Fruit fly (Drosophila melanogaster) whole organism, embryonic: Measurements from ENCODE around the gene CG9928.

Experiments used
- Awh ChIP-seq: fragments of 200-800 bp; sonication (Bioruptor generic); IDR thresholded peaks from 2 replicates; pipeline ENCODE4, ENCODE4 v1.3.6; 2022; ENCODE audit warnings: missing biosample characterization, missing genetic modification characterization
- Blimp-1 ChIP-seq: fragments of 200-800 bp; sonication (Bioruptor generic); optimal IDR thresholded peaks from 3 replicates; lab custom pipeline; 2018; ENCODE audit warnings: missing biosample characterization, missing genetic modification characterization, mild to moderate bottlenecking, moderate library complexity, missing genetic modification reagents
- CG10147 ChIP-seq: fragments of 200-800 bp; sonication (Bioruptor generic); optimal IDR thresholded peaks from 2 replicates; lab custom pipeline; 2019; ENCODE audit warnings: missing biosample characterization, mild to moderate bottlenecking, missing genetic modification characterization, moderate library complexity
- CG10366 ChIP-seq: fragments of 200-800 bp; sonication (Bioruptor generic); IDR thresholded peaks from 2 replicates; pipeline ENCODE4 v1.3.6; 2022; ENCODE audit warnings: missing biosample characterization, missing genetic modification characterization
- CG11560 ChIP-seq: fragments of 200-800 bp; sonication (Bioruptor generic); IDR thresholded peaks from 3 replicates; pipeline ENCODE4 v1.3.6; 2022; ENCODE audit warnings: missing biosample characterization, missing genetic modification characterization
- CG17829 ChIP-seq: fragments of 200-800 bp; optimal IDR thresholded peaks from 2 replicates; lab custom pipeline; 2019; ENCODE audit warnings: missing biosample characterization, mild to moderate bottlenecking, missing genetic modification characterization, moderate library complexity
- CG30020 ChIP-seq: fragments of 200-800 bp; optimal IDR thresholded peaks from 2 replicates; lab custom pipeline; 2019; ENCODE audit warnings: missing biosample characterization, mild to moderate bottlenecking, missing genetic modification characterization, moderate library complexity
- CG3065 ChIP-seq: fragments of 200-800 bp; sonication (Bioruptor generic); optimal IDR thresholded peaks from 2 replicates; lab custom pipeline; 2016; ENCODE audit warnings: missing biosample characterization, missing genetic modification characterization
- CG32772 ChIP-seq: fragments of 200-800 bp; sonication (Bioruptor generic); IDR thresholded peaks from 2 replicates; pipeline ENCODE4 v1.3.6; 2022; ENCODE audit warnings: missing biosample characterization, missing genetic modification characterization
- CG34224 ChIP-seq: fragments of 200-800 bp; sonication (Bioruptor generic); IDR thresholded peaks from 3 replicates; pipeline ENCODE4 v1.3.6; 2022; ENCODE audit warnings: missing biosample characterization, missing genetic modification characterization; ENCODE audit not compliant: partially characterized antibody
- CG4820 ChIP-seq: fragments of 200-800 bp; sonication (Bioruptor generic); optimal IDR thresholded peaks from 3 replicates; lab custom pipeline; 2016; ENCODE audit warnings: missing biosample characterization, missing genetic modification characterization
- CG6791 ChIP-seq: fragments of 200-800 bp; sonication (Bioruptor generic); IDR thresholded peaks from 3 replicates; pipeline ENCODE4 v1.3.6; 2022; ENCODE audit warnings: missing biosample characterization, missing genetic modification characterization; ENCODE audit not compliant: partially characterized antibody
- CG7271 ChIP-seq: fragments of 200-800 bp; sonication (Bioruptor generic); optimal IDR thresholded peaks from 2 replicates; lab custom pipeline; 2018; ENCODE audit warnings: missing biosample characterization, mild to moderate bottlenecking, missing genetic modification characterization, moderate library complexity
- CHES-1-like ChIP-seq: fragments of 200-800 bp; sonication (Bioruptor generic); optimal IDR thresholded peaks from 2 replicates; lab custom pipeline; 2016; ENCODE audit warnings: missing biosample characterization, missing genetic modification characterization
- GATAe ChIP-seq: fragments of 200-800 bp; sonication (Bioruptor generic); conservative IDR thresholded peaks from 2 replicates; pipeline ENCODE4 v1.3.6; 2022; ENCODE audit warnings: missing biosample characterization, missing genetic modification characterization
- Gsc ChIP-seq: fragments of 200-800 bp; sonication (Bioruptor generic); IDR thresholded peaks from 2 replicates; pipeline ENCODE4 v1.3.6; 2022; ENCODE audit warnings: missing biosample characterization, missing genetic modification characterization
- H15 ChIP-seq: fragments of 200-800 bp; sonication (Bioruptor generic); IDR thresholded peaks from 3 replicates; pipeline ENCODE4 v1.3.6; 2022; ENCODE audit warnings: missing biosample characterization, missing genetic modification characterization
- HLH3B ChIP-seq: fragments of 200-800 bp; sonication (Bioruptor generic); IDR thresholded peaks from 2 replicates; pipeline ENCODE4 v1.3.6; 2022; ENCODE audit warnings: missing biosample characterization, missing genetic modification characterization
- Hand ChIP-seq: fragments of 200-800 bp; sonication (Bioruptor generic); optimal IDR thresholded peaks from 2 replicates; lab custom pipeline; 2017; ENCODE audit warnings: mild to moderate bottlenecking, missing biosample characterization, missing genetic modification reagents, missing genetic modification characterization
- Meics ChIP-seq: fragments of 200-800 bp; sonication (Bioruptor generic); optimal IDR thresholded peaks from 2 replicates; lab custom pipeline; 2017; ENCODE audit warnings: missing biosample characterization, mild to moderate bottlenecking, missing genetic modification characterization
- Nf-YB ChIP-seq: fragments of 200-800 bp; sonication (Bioruptor generic); optimal IDR thresholded peaks from 3 replicates; lab custom pipeline; 2019; ENCODE audit warnings: missing biosample characterization, mild to moderate bottlenecking, missing genetic modification characterization, moderate library complexity
- Sox102F ChIP-seq: fragments of 200-800 bp; sonication (Bioruptor generic); optimal IDR thresholded peaks from 2 replicates; lab custom pipeline; 2018; ENCODE audit warnings: missing biosample characterization, mild to moderate bottlenecking, missing genetic modification characterization, moderate library complexity
- Stat92E ChIP-seq, 3 experiments: fragments of >200 bp in 2 of 3; fragments of 200-800 bp in 1 of 3; sonication (Bioruptor generic) in 1 of 3; optimal IDR thresholded peaks; 2 replicates each; lab custom pipeline; 2017 to 2019; ENCODE audit warnings: missing biosample characterization in 3 of 3, missing genetic modification characterization in 3 of 3, mild to moderate bottlenecking in 1 of 3, moderate library complexity in 1 of 3
- TFAM ChIP-seq: fragments of 200-800 bp; sonication (Bioruptor generic); optimal IDR thresholded peaks from 2 replicates; lab custom pipeline; 2017; ENCODE audit warnings: missing biosample characterization, missing genetic modification characterization, inconsistent platforms
- Vsx1 ChIP-seq: fragments of 200-800 bp; sonication (Bioruptor generic); optimal IDR thresholded peaks from 2 replicates; lab custom pipeline; 2017; ENCODE audit warnings: missing biosample characterization, mild to moderate bottlenecking, missing genetic modification characterization, missing genetic modification reagents
- ash1 ChIP-seq: fragments of 200-800 bp; sonication (Bioruptor generic); optimal IDR thresholded peaks from 2 replicates; lab custom pipeline; 2018; ENCODE audit warnings: missing biosample characterization, mild to moderate bottlenecking, missing genetic modification characterization
- bcd ChIP-seq: fragments of 200-800 bp; sonication (Bioruptor generic); optimal IDR thresholded peaks from 2 replicates; lab custom pipeline; 2017; ENCODE audit warnings: missing biosample characterization, mild to moderate bottlenecking, missing genetic modification characterization
- crc ChIP-seq: fragments of 200-800 bp; sonication (Bioruptor generic); optimal IDR thresholded peaks from 2 replicates; lab custom pipeline; 2016; ENCODE audit warnings: missing biosample characterization, missing genetic modification characterization
- crp ChIP-seq, 2 experiments: fragments of 200-800 bp; sonication (Bioruptor generic); optimal IDR thresholded peaks; 2 replicates in 1 of 2; 3 replicates in 1 of 2; lab custom pipeline; 2017; ENCODE audit warnings: missing biosample characterization in 2 of 2, missing genetic modification characterization in 2 of 2, mild to moderate bottlenecking in 1 of 2, moderate library complexity in 1 of 2
- disco-r ChIP-seq: fragments of 200-800 bp; sonication (Bioruptor generic); optimal IDR thresholded peaks from 2 replicates; lab custom pipeline; 2016; ENCODE audit warnings: missing biosample characterization, missing genetic modification characterization
- gce ChIP-seq: fragments of 200-800 bp; sonication (Bioruptor generic); IDR thresholded peaks from 3 replicates; pipeline ENCODE4 v1.3.6; 2022; ENCODE audit warnings: missing biosample characterization, missing genetic modification characterization
- gt ChIP-seq: fragments of 200-800 bp; sonication (Bioruptor generic); IDR thresholded peaks from 2 replicates; pipeline ENCODE4 v1.3.6; 2022; ENCODE audit warnings: missing biosample characterization, missing genetic modification characterization
- hkb ChIP-seq, 2 experiments: fragments of 200-800 bp in 1 of 2; fragments of >200 bp in 1 of 2; sonication (Bioruptor generic) in 1 of 2; IDR thresholded peaks in 1 of 2; optimal IDR thresholded peaks in 1 of 2; 2 replicates each; pipeline versions ENCODE4 v1.3.6 to Lab custom; 2017 to 2022; ENCODE audit warnings: missing biosample characterization in 1 of 2, missing genetic modification characterization in 1 of 2
- lab ChIP-seq: fragments of 200-800 bp; sonication (Bioruptor generic); optimal IDR thresholded peaks from 3 replicates; lab custom pipeline; 2017; ENCODE audit warnings: missing biosample characterization, missing genetic modification characterization, mild to moderate bottlenecking, moderate library complexity, missing genetic modification reagents
- onecut ChIP-seq: fragments of 200-800 bp; sonication (Bioruptor generic); IDR thresholded peaks from 2 replicates; pipeline ENCODE4 v1.3.6; 2022; ENCODE audit warnings: missing biosample characterization, missing genetic modification characterization
- otp ChIP-seq: fragments of 200-800 bp; sonication (Bioruptor generic); IDR thresholded peaks from 3 replicates; pipeline ENCODE4, ENCODE4 v1.3.6; 2022; ENCODE audit warnings: missing biosample characterization, missing genetic modification characterization
- pfk ChIP-seq: fragments of 200-800 bp; sonication (Bioruptor generic); optimal IDR thresholded peaks from 2 replicates; lab custom pipeline; 2018; ENCODE audit warnings: missing biosample characterization, mild to moderate bottlenecking, missing genetic modification characterization, moderate library complexity
- pita ChIP-seq: fragments of 200-800 bp; sonication (Bioruptor generic); optimal IDR thresholded peaks from 2 replicates; lab custom pipeline; 2017; ENCODE audit warnings: missing biosample characterization, mild to moderate bottlenecking, missing genetic modification characterization
- sd ChIP-seq: fragments of 200-800 bp; sonication (Bioruptor generic); optimal IDR thresholded peaks from 3 replicates; lab custom pipeline; 2018; ENCODE audit warnings: missing biosample characterization, mild to moderate bottlenecking, missing genetic modification characterization, moderate library complexity
- slbo ChIP-seq: fragments of 200-800 bp; sonication (Bioruptor generic); IDR thresholded peaks from 2 replicates; pipeline ENCODE4 v1.3.6; 2022; ENCODE audit warnings: missing biosample characterization, missing genetic modification characterization
- sqz ChIP-seq: fragments of 200-800 bp; sonication (Bioruptor generic); optimal IDR thresholded peaks from 3 replicates; lab custom pipeline; 2018; ENCODE audit warnings: missing biosample characterization, mild to moderate bottlenecking, missing genetic modification characterization
- tgo ChIP-seq: fragments of 200-800 bp; sonication (Bioruptor generic); IDR thresholded peaks from 3 replicates; pipeline ENCODE4 v1.3.6; 2022; ENCODE audit warnings: missing biosample characterization, missing genetic modification characterization
- tin ChIP-seq: fragments of 200-800 bp; sonication (Bioruptor generic); optimal IDR thresholded peaks from 3 replicates; lab custom pipeline; 2016; ENCODE audit warnings: missing biosample characterization, missing genetic modification characterization
- tio ChIP-seq: fragments of 200-800 bp; sonication (Bioruptor generic); optimal IDR thresholded peaks from 2 replicates; lab custom pipeline; 2017; ENCODE audit warnings: missing biosample characterization, missing genetic modification characterization, inconsistent platforms
- unpg ChIP-seq: fragments of 200-800 bp; sonication (Bioruptor generic); optimal IDR thresholded peaks from 3 replicates; lab custom pipeline; 2018; ENCODE audit warnings: missing biosample characterization, mild to moderate bottlenecking, missing genetic modification characterization, moderate library complexity
- vfl ChIP-seq: fragments of 200-800 bp; sonication (Bioruptor generic); optimal IDR thresholded peaks from 2 replicates; lab custom pipeline; 2016; ENCODE audit warnings: missing biosample characterization, missing genetic modification characterization
- wor ChIP-seq: fragments of 200-800 bp; sonication (Bioruptor generic); IDR thresholded peaks from 2 replicates; pipeline ENCODE4 v1.3.6; 2022; ENCODE audit warnings: missing biosample characterization, missing genetic modification characterization
- zen2 ChIP-seq: fragments of 200-800 bp; sonication (Bioruptor generic); IDR thresholded peaks from 3 replicates; pipeline ENCODE4 v1.3.6; 2022; ENCODE audit warnings: missing biosample characterization, missing genetic modification characterization; ENCODE audit not compliant: partially characterized antibody

The CG9928 gene

dm6 chr2L:13176701-13177249 lies 34.1 kb upstream of the CG9928 start, which contains the start of the genes Sfmbt and CG5439 (continued):
- 0 out of 2 replicates have a peak, but pooled peaks have one; percentile 28 for TF ChIP-seq wor (GFP tag; lab: Robert Waterston, UW)
- no peak for TF ChIP-seq sqz (GFP tag; lab: Kevin White, UChicago)
- TF ChIP-seq CG4820 (GFP tag; lab: Kevin White, UChicago): peak; percentile 73
- TF ChIP-seq sd: no peak
- peak in 1 of 3 experiments; percentile 30 for TF ChIP-seq Stat92E (GFP tag; optimal IDR thresholded peaks at IDR 0.05; lab: Kevin White, UChicago)
- peak; percentile 77 for TF ChIP-seq tin (GFP tag; lab: Kevin White, UChicago)
- TF ChIP-seq tgo (GFP tag; lab: Robert Waterston, UW): peak; percentile 75; the same call in 2 of the 3 replicates
- peak; percentile 39; the same call in 1 of the 2 replicates for TF ChIP-seq CG10366 (GFP tag; lab: Robert Waterston, UW)
- no peak; the same call in 1 of the 2 replicates for TF ChIP-seq HLH3B (GFP tag; lab: Robert Waterston, UW)
- TF ChIP-seq Gsc (GFP tag; lab: Robert Waterston, UW): peak; percentile 42; the same call in 1 of the 2 replicates
- TF ChIP-seq crc (GFP tag; lab: Kevin White, UChicago): peak; percentile 29
- no peak for TF ChIP-seq pita (GFP tag; lab: Kevin White, UChicago)
- no peak for TF ChIP-seq lab
- peak; percentile 56 for TF ChIP-seq vfl (GFP tag; lab: Kevin White, UChicago)
- peak in 1 of 2 experiments; percentile 69 for TF ChIP-seq crp (GFP tag; optimal IDR thresholded peaks at IDR 0.05; lab: Kevin White, UChicago)
- no peak for TF ChIP-seq TFAM
- no peak for TF ChIP-seq Blimp-1 (GFP tag; lab: Kevin White, UChicago)
- no peak for TF ChIP-seq Awh (GFP tag; lab: Robert Waterston, UW)
- TF ChIP-seq slbo (GFP tag; lab: Robert Waterston, UW): peak; percentile 88
- TF ChIP-seq pfk: no peak
- peak; percentile 25; the same call in 1 of the 3 replicates for TF ChIP-seq H15
- peak; percentile 52 for TF ChIP-seq CG32772 (GFP tag; lab: Robert Waterston, UW)
- TF ChIP-seq onecut (GFP tag; lab: Robert Waterston, UW): peak; percentile 42; the same call in 1 of the 2 replicates
- TF ChIP-seq CG10147 (GFP tag; lab: Kevin White, UChicago): no peak
- TF ChIP-seq hkb (optimal IDR thresholded peaks at IDR 0.05; lab: Kevin White, UChicago): peak; percentile 60
- peak; percentile 31; the same call in 1 of the 2 replicates for TF ChIP-seq hkb (GFP tag; IDR thresholded peaks at IDR 0.05; lab: Robert Waterston, UW)
- TF ChIP-seq Hand (GFP tag; lab: Kevin White, UChicago): no peak
- TF ChIP-seq Nf-YB (GFP tag; lab: Kevin White, UChicago): peak; percentile 21
- no peak for TF ChIP-seq ash1 (GFP tag; lab: Kevin White, UChicago)
- TF ChIP-seq bcd (GFP tag; lab: Kevin White, UChicago): no peak
- no peak; the same call in 2 of the 3 replicates for TF ChIP-seq CG34224 (GFP tag; lab: Robert Waterston, UW)
- no peak for TF ChIP-seq gce (GFP tag; lab: Robert Waterston, UW)
- TF ChIP-seq zen2 (GFP tag; lab: Robert Waterston, UW): no peak
- TF ChIP-seq CG11560: peak; percentile 65; the same call in 2 of the 3 replicates
- TF ChIP-seq otp (GFP tag; lab: Robert Waterston, UW): no peak
- no peak for TF ChIP-seq tio (GFP tag; lab: Kevin White, UChicago)
- TF ChIP-seq CG6791 (GFP tag; lab: Robert Waterston, UW): 0 out of 3 replicates have a peak, but pooled peaks have one; percentile 35
- peak; percentile 80 for TF ChIP-seq CG17829 (tag; lab: Kevin White, UChicago)
- TF ChIP-seq unpg (GFP tag; lab: Kevin White, UChicago): no peak
- peak; percentile 74 for TF ChIP-seq CG3065
- TF ChIP-seq Vsx1 (GFP tag; lab: Kevin White, UChicago): no peak
- TF ChIP-seq Sox102F (GFP tag; lab: Kevin White, UChicago): no peak
- TF ChIP-seq GATAe (GFP tag; lab: Robert Waterston, UW): peak; percentile 22; the same call in 1 of the 2 replicates
- peak; percentile 83 for TF ChIP-seq CG30020 (tag; lab: Kevin White, UChicago)
- peak; percentile 81 for TF ChIP-seq CHES-1-like (GFP tag; lab: Kevin White, UChicago)
- peak; percentile 15; the same call in 1 of the 2 replicates for TF ChIP-seq gt
- TF ChIP-seq disco-r (GFP tag; lab: Kevin White, UChicago): peak; percentile 21
- TF ChIP-seq CG7271 (tag; lab: Kevin White, UChicago): no peak
- TF ChIP-seq Meics (GFP tag; lab: Kevin White, UChicago): peak; percentile 69
